Worm (Caenorhabditis elegans) whole organism, early embryonic: ENCODE data around the gene drr-1.

Source experiments
- F13C5.2 ChIP-seq: sonication (generic microtip); optimal IDR thresholded peaks from 2 replicates; lab custom pipeline; 2017; ENCODE audit warnings: mild to moderate bottlenecking, missing genetic modification characterization, inconsistent platforms, missing compliant biosample characterization
- aly-1 ChIP-seq: sonication (generic microtip); optimal IDR thresholded peaks from 2 replicates; lab custom pipeline; 2016; ENCODE audit warnings: missing genetic modification characterization, missing compliant biosample characterization
- ama-1 ChIP-seq: fragments of 150-350 bp; optimal IDR thresholded peaks from 2 replicates; lab custom pipeline; 2014
- ceh-13 ChIP-seq: fragments of 200-800 bp; sonication (Bioruptor generic); optimal IDR thresholded peaks from 2 replicates; lab custom pipeline; 2018; ENCODE audit warnings: mild to moderate bottlenecking, missing genetic modification characterization, missing compliant biosample characterization
- ets-7 ChIP-seq: sonication (generic microtip); optimal IDR thresholded peaks from 2 replicates; lab custom pipeline; 2016; ENCODE audit warnings: missing genotype, missing genetic modification characterization, missing compliant biosample characterization
- flt-1 ChIP-seq: fragments of 200-800 bp; sonication (Bioruptor generic); IDR thresholded peaks from 2 replicates; pipeline ENCODE4 v1.3.6; 2022; ENCODE audit warnings: missing genetic modification characterization, missing compliant biosample characterization
- hmbx-1 ChIP-seq: sonication (generic microtip); optimal IDR thresholded peaks from 2 replicates; lab custom pipeline; 2016; ENCODE audit warnings: mild to moderate bottlenecking, missing genetic modification characterization, missing compliant biosample characterization
- hmg-4 ChIP-seq: fragments of 200-800 bp; sonication (Bioruptor generic); optimal IDR thresholded peaks from 2 replicates; lab custom pipeline; 2018; ENCODE audit warnings: mild to moderate bottlenecking, missing genetic modification characterization, missing compliant biosample characterization
- hnd-1 ChIP-seq: sonication (generic microtip); optimal IDR thresholded peaks from 2 replicates; lab custom pipeline; 2016; ENCODE audit warnings: missing genetic modification characterization, missing compliant biosample characterization
- scrt-1 ChIP-seq: fragments of 200-800 bp; sonication (Bioruptor generic); IDR thresholded peaks from 2 replicates; pipeline ENCODE4 v1.3.6; 2022; ENCODE audit warnings: missing genetic modification characterization, missing compliant biosample characterization
- sea-1 ChIP-seq: fragments of 200-800 bp; sonication (Bioruptor generic); conservative IDR thresholded peaks from 2 replicates; pipeline ENCODE4 v1.3.6; 2022; ENCODE audit warnings: missing genetic modification characterization, missing compliant biosample characterization
- tbx-11 ChIP-seq: fragments of 200-800 bp; sonication (Bioruptor generic); IDR thresholded peaks from 2 replicates; pipeline ENCODE4 v1.3.6; 2022; ENCODE audit warnings: missing genetic modification characterization, missing compliant biosample characterization
- tra-4 ChIP-seq: sonication (generic microtip); optimal IDR thresholded peaks from 2 replicates; lab custom pipeline; 2017; ENCODE audit warnings: missing genetic modification characterization, missing compliant biosample characterization

DNA sequence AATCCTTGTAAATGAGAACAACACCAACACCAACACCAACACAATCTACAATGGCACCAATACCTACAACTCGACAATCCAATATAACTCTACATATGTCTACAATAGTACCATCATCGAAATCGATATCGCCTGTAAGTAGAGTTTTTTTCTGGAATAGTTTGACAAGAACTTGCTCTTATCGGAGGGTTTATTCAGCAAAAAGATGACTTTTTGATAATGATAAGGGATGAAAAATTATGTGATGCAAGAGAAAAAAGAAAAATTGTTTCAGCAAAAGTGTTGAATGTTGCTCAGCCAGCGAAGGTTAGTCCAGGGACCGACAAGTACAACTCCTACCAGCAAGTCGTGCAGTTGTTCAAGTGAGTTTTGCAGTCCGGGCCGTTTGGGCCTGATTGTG, 12.9 kb upstream of the drr-1 start:
- TF ChIP-seq tra-4 (tag; lab: Kevin White, UChicago) (no peak), scrt-1 (GFP tag; lab: Robert Waterston, UW) (no peak), aly-1 (tag; lab: Kevin White, UChicago) (no peak), sea-1 (no peak), ama-1 (no peak), hmg-4 (no peak), flt-1 (GFP tag; lab: Robert Waterston, UW) (no peak), hnd-1 (tag; lab: Kevin White, UChicago) (no peak), hmbx-1 (no peak), ceh-13 (no peak), F13C5.2 (tag; lab: Kevin White, UChicago) (no peak), ets-7 (tag; lab: Kevin White, UChicago) (no peak), tbx-11 (GFP tag; lab: Robert Waterston, UW) (no peak)
